Worm (Caenorhabditis elegans) whole organism, mixed stage, embryonic: Measurements from ENCODE around the gene emb-4.

Experiments
- drap-1 ChIP-seq: fragments of 200-800 bp; sonication (Bioruptor generic); optimal IDR thresholded peaks from 3 replicates; lab custom pipeline; 2018; ENCODE audit warnings: mild to moderate bottlenecking, missing genetic modification characterization, missing compliant biosample characterization
- elt-1 ChIP-seq: sonication (generic microtip); optimal IDR thresholded peaks from 2 replicates; lab custom pipeline; 2017; ENCODE audit warnings: missing genetic modification characterization, mild to moderate bottlenecking, missing compliant biosample characterization, antibody characterized with exemption, moderate library complexity, borderline replicate concordance; ENCODE audit not compliant: insufficient read depth
- lin-13 ChIP-seq: fragments of 150-350 bp; optimal IDR thresholded peaks from 2 replicates; lab custom pipeline; 2014; ENCODE audit warnings: missing biosample characterization, missing genetic modification characterization
- mab-5 ChIP-seq: fragments of 150-350 bp; optimal IDR thresholded peaks from 2 replicates; lab custom pipeline; 2014; ENCODE audit warnings: missing biosample characterization, missing genetic modification characterization
- mls-2 ChIP-seq: sonication (generic microtip); optimal IDR thresholded peaks from 2 replicates; lab custom pipeline; 2016; ENCODE audit warnings: mild to moderate bottlenecking, missing genetic modification characterization, moderate library complexity, missing compliant biosample characterization
- nhr-237 ChIP-seq: fragments of 150-350 bp; optimal IDR thresholded peaks from 2 replicates; lab custom pipeline; 2014; ENCODE audit warnings: missing biosample characterization, missing genetic modification characterization
- nhr-76 ChIP-seq: sonication (generic microtip); optimal IDR thresholded peaks from 2 replicates; lab custom pipeline; 2017; ENCODE audit warnings: missing biosample characterization, missing genetic modification characterization
- pha-4 ChIP-seq: fragments of 150-350 bp; optimal IDR thresholded peaks from 2 replicates; lab custom pipeline; 2018; ENCODE audit warnings: missing biosample characterization, missing genetic modification reagents, missing genetic modification characterization
- sem-2 ChIP-seq: fragments of 200-800 bp; sonication (Bioruptor generic); optimal IDR thresholded peaks from 2 replicates; lab custom pipeline; 2018; ENCODE audit warnings: mild to moderate bottlenecking, missing genetic modification characterization, missing compliant biosample characterization
- snpc-4 ChIP-seq: fragments of 150-350 bp; optimal IDR thresholded peaks from 2 replicates; lab custom pipeline; 2014; ENCODE audit warnings: missing biosample characterization, missing genetic modification characterization
- unc-39 ChIP-seq: fragments of 150-350 bp; optimal IDR thresholded peaks from 2 replicates; lab custom pipeline; 2014; ENCODE audit warnings: missing biosample characterization, missing genetic modification characterization
- unc-62 ChIP-seq: fragments of 150-350 bp; optimal IDR thresholded peaks from 2 replicates; lab custom pipeline; 2014; ENCODE audit warnings: missing biosample characterization, missing genetic modification reagents, missing genetic modification characterization

DNA sequence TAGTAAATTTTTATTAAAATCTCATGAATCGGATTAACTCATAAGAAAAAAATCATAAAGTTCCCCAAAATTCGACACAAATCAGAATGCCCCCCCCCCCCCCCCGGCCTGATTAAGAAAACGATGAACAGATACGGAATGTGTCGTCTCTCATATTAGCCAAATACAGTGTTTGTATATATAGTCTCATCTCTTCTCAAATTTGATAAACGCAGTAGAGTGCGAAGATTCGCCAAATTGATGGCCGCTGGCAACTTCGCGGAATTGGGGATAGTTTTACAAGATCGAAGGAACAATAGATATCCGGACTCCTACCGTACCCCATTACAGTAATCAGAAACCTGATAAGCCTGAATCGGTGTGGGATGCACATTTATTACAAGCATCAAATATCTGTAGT lies 42.8 kb upstream of the emb-4 start:
- TF ChIP-seq elt-1 (tag; lab: Kevin White, UChicago) (no peak), unc-62 (GFP tag; lab: Kevin White, UChicago) (no peak), mls-2 (tag; lab: Kevin White, UChicago) (no peak), snpc-4 (no peak), pha-4 (tag; lab: Kevin White, UChicago) (no peak), lin-13 (tag; lab: Kevin White, UChicago) (no peak), drap-1 (GFP tag; lab: Kevin White, UChicago) (no peak), nhr-237 (tag; lab: Kevin White, UChicago) (no peak), nhr-76 (tag; lab: Kevin White, UChicago) (no peak), mab-5 (tag; lab: Kevin White, UChicago) (no peak), unc-39 (tag; lab: Kevin White, UChicago) (no peak), sem-2 (GFP tag; lab: Kevin White, UChicago) (no peak)
